Fruit fly (Drosophila melanogaster) whole organism, pupa: ENCODE results near the gene CG15912.
A peak's percentile ranks its signal among the peaks of the same experiment; 100 is the strongest.

ENCODE experiments used
- CG10348 ChIP-seq: fragments of 200-800 bp; sonication (Bioruptor generic); IDR thresholded peaks from 2 replicates; pipeline ENCODE4 v1.3.6; 2022; ENCODE audit warnings: missing biosample characterization, missing genetic modification characterization
- CG12605 ChIP-seq: fragments of 200-800 bp; sonication (Bioruptor generic); IDR thresholded peaks from 2 replicates; pipeline ENCODE4 v1.3.6; 2022; ENCODE audit warnings: missing biosample characterization, missing genetic modification characterization
- CG13204 ChIP-seq: fragments of 200-800 bp; sonication (Bioruptor generic); optimal IDR thresholded peaks from 2 replicates; lab custom pipeline; 2018; ENCODE audit warnings: missing biosample characterization, mild to moderate bottlenecking, missing genetic modification characterization, moderate library complexity
- CG14655 ChIP-seq: fragments of 200-800 bp; sonication (Bioruptor generic); optimal IDR thresholded peaks from 3 replicates; lab custom pipeline; 2017; ENCODE audit warnings: mild to moderate bottlenecking, missing biosample characterization, missing genetic modification reagents, missing genetic modification characterization
- CG15710 ChIP-seq: fragments of 200-800 bp; sonication (Bioruptor generic); optimal IDR thresholded peaks from 2 replicates; lab custom pipeline; 2018; ENCODE audit warnings: missing biosample characterization, mild to moderate bottlenecking, missing genetic modification characterization, moderate library complexity
- CG17806 ChIP-seq: fragments of 200-800 bp; sonication (Bioruptor generic); optimal IDR thresholded peaks from 2 replicates; lab custom pipeline; 2018; ENCODE audit warnings: missing biosample characterization, mild to moderate bottlenecking, missing genetic modification characterization, moderate library complexity
- CG32121 ChIP-seq: fragments of 200-800 bp; sonication (Bioruptor generic); IDR thresholded peaks from 2 replicates; pipeline ENCODE4 v1.3.6; 2022; ENCODE audit warnings: missing biosample characterization, missing genetic modification characterization
- CG34367 ChIP-seq: fragments of 200-800 bp; sonication (Bioruptor generic); optimal IDR thresholded peaks from 2 replicates; lab custom pipeline; 2018; ENCODE audit warnings: missing biosample characterization, mild to moderate bottlenecking, missing genetic modification characterization
- CG4496 ChIP-seq: fragments of 200-800 bp; sonication (Bioruptor generic); IDR thresholded peaks from 3 replicates; pipeline ENCODE4 v1.3.6; 2022; ENCODE audit warnings: missing biosample characterization, missing genetic modification characterization
- CG8159 ChIP-seq: fragments of 200-800 bp; sonication (Bioruptor generic); optimal IDR thresholded peaks from 3 replicates; lab custom pipeline; 2018; ENCODE audit warnings: missing biosample characterization, mild to moderate bottlenecking, missing genetic modification characterization, moderate library complexity
- CG8301 ChIP-seq: fragments of 200-800 bp; sonication (Bioruptor generic); optimal IDR thresholded peaks from 2 replicates; lab custom pipeline; 2018; ENCODE audit warnings: missing biosample characterization, mild to moderate bottlenecking, missing genetic modification characterization
- CG9948 ChIP-seq: fragments of 200-800 bp; sonication (Bioruptor generic); optimal IDR thresholded peaks from 2 replicates; lab custom pipeline; 2018; ENCODE audit warnings: missing biosample characterization, mild to moderate bottlenecking, missing genetic modification characterization, moderate library complexity
- D1 ChIP-seq: fragments of 200-800 bp; sonication (Bioruptor generic); optimal IDR thresholded peaks from 2 replicates; lab custom pipeline; 2018; ENCODE audit warnings: missing biosample characterization, mild to moderate bottlenecking, missing genetic modification characterization, moderate library complexity
- EcR ChIP-seq: fragments of 200-800 bp; sonication (Bioruptor generic); optimal IDR thresholded peaks from 3 replicates; lab custom pipeline; 2019; ENCODE audit warnings: missing biosample characterization, missing genetic modification characterization, mild to moderate bottlenecking, moderate library complexity, missing genetic modification reagents
- Ets98B ChIP-seq: fragments of 200-800 bp; sonication (Bioruptor generic); IDR thresholded peaks from 2 replicates; pipeline ENCODE4 v1.3.6; 2022; ENCODE audit warnings: missing biosample characterization, missing genetic modification characterization
- Pif1A ChIP-seq: fragments of 200-800 bp; sonication (Bioruptor generic); optimal IDR thresholded peaks from 3 replicates; lab custom pipeline; 2016; ENCODE audit warnings: missing biosample characterization, missing genetic modification characterization
- Pif1B ChIP-seq: fragments of 200-800 bp; sonication (Bioruptor generic); optimal IDR thresholded peaks from 3 replicates; lab custom pipeline; 2016; ENCODE audit warnings: missing biosample characterization, missing genetic modification characterization
- Snoo ChIP-seq: fragments of 200-800 bp; sonication (Bioruptor generic); optimal IDR thresholded peaks from 3 replicates; lab custom pipeline; 2017; ENCODE audit warnings: missing biosample characterization, mild to moderate bottlenecking, missing genetic modification characterization, inconsistent platforms
- fd96Ca ChIP-seq: fragments of 200-800 bp; sonication (Bioruptor generic); IDR thresholded peaks from 3 replicates; pipeline ENCODE4 v1.3.6; 2022; ENCODE audit warnings: missing biosample characterization, missing genetic modification characterization
- gl ChIP-seq: fragments of 200-800 bp; sonication (Bioruptor generic); optimal IDR thresholded peaks from 2 replicates; lab custom pipeline; 2018; ENCODE audit warnings: missing biosample characterization, mild to moderate bottlenecking, missing genetic modification characterization
- rn ChIP-seq: fragments of 200-800 bp; sonication (Bioruptor generic); IDR thresholded peaks from 2 replicates; pipeline ENCODE4 v1.3.6; 2022; ENCODE audit warnings: missing biosample characterization, missing genetic modification characterization

The CG15912 gene

dm6 chrX:4590772-4591064 is 41.8 kb downstream of the CG15912 start:
- no peak for TF ChIP-seq CG10348 (GFP tag; lab: Robert Waterston, UW)
- TF ChIP-seq CG34367 (tag; lab: Kevin White, UChicago), result no peak
- no peak for TF ChIP-seq D1 (tag; lab: Kevin White, UChicago)
- TF ChIP-seq rn, result no peak
- TF ChIP-seq CG12605 (GFP tag; lab: Robert Waterston, UW), result no peak
- no peak for TF ChIP-seq CG4496 (GFP tag; lab: Robert Waterston, UW)
- TF ChIP-seq Pif1B, result no peak
- TF ChIP-seq CG17806 (tag; lab: Kevin White, UChicago), result no peak
- no peak for TF ChIP-seq CG9948
- TF ChIP-seq CG13204, result no peak
- no peak for TF ChIP-seq CG15710 (tag; lab: Kevin White, UChicago)
- no peak for TF ChIP-seq CG8301 (tag; lab: Kevin White, UChicago)
- TF ChIP-seq CG8159 (tag; lab: Kevin White, UChicago), result no peak
- no peak for TF ChIP-seq CG32121 (GFP tag; lab: Robert Waterston, UW)
- TF ChIP-seq Snoo (tag; lab: Kevin White, UChicago), result no peak
- no peak for TF ChIP-seq Pif1A (GFP tag; lab: Kevin White, UChicago)

- TF ChIP-seq CG32121 (GFP tag; lab: Robert Waterston, UW), result no peak
- TF ChIP-seq CG8301 (tag; lab: Kevin White, UChicago), result no peak
- no peak for TF ChIP-seq CG9948
- no peak for TF ChIP-seq CG8159 (tag; lab: Kevin White, UChicago)
- no peak for TF ChIP-seq CG13204
- no peak for TF ChIP-seq Ets98B
- no peak for TF ChIP-seq CG15710 (tag; lab: Kevin White, UChicago)
- TF ChIP-seq CG10348 (GFP tag; lab: Robert Waterston, UW), result no peak
- TF ChIP-seq Snoo (tag; lab: Kevin White, UChicago), result no peak
- no peak for TF ChIP-seq CG14655 (GFP tag; lab: Kevin White, UChicago)
- no peak for TF ChIP-seq Pif1B
- no peak for TF ChIP-seq gl (tag; lab: Kevin White, UChicago)
- no peak for TF ChIP-seq CG17806 (tag; lab: Kevin White, UChicago)
- no peak for TF ChIP-seq CG4496 (GFP tag; lab: Robert Waterston, UW)
- no peak for TF ChIP-seq CG12605 (GFP tag; lab: Robert Waterston, UW)
- no peak for TF ChIP-seq fd96Ca (GFP tag; lab: Robert Waterston, UW)
- TF ChIP-seq EcR (GFP tag; lab: Kevin White, UChicago), result no peak
These were observed 43.4 kb downstream of the CG15912 start for dm6 chrX:4592258-4592657.

- TF ChIP-seq CG9948 (no peak), CG14655 (GFP tag; lab: Kevin White, UChicago) (no peak), CG15710 (tag; lab: Kevin White, UChicago) (peak; percentile 6), CG13204 (peak; percentile 12), CG17806 (tag; lab: Kevin White, UChicago) (no peak), fd96Ca (GFP tag; lab: Robert Waterston, UW) (peak; percentile 33; the same call in 1 of the 3 replicates), Pif1A (GFP tag; lab: Kevin White, UChicago) (peak; percentile 39), EcR (GFP tag; lab: Kevin White, UChicago) (peak; percentile 13)
These were observed 47.8 kb downstream of the CG15912 start for dm6 chrX:4596467-4597183.
